Fruit fly (Drosophila melanogaster): Measurements from ENCODE around the gene Hsp27.

Hsp27 gene

dm6 chr3L:9429665-9430607 lies 46.1 kb downstream of the Hsp27 start, which contains the start of the genes RpS17 and MTF-1 (continued):
- TF ChIP-seq ci (GFP tag; IDR thresholded peaks at IDR 0.05) (peak; percentile 90), grau (tag; optimal IDR thresholded peaks at IDR 0.05) (peak; percentile 40), CG12219 (GFP tag; optimal IDR thresholded peaks at IDR 0.05) (peak; percentile 45), ac (GFP tag; optimal IDR thresholded peaks at IDR 0.05) (peak; percentile 40), Sry-δ (GFP tag; optimal IDR thresholded peaks at IDR 0.05) (peak; percentile 28), sens (GFP tag) (peak; percentile 88), slbo (GFP tag; IDR thresholded peaks at IDR 0.05) (peak; percentile 53), Dip3 (GFP tag; optimal IDR thresholded peaks at IDR 0.05) (peak; percentile 17), CG7786 (GFP tag; optimal IDR thresholded peaks at IDR 0.05) (no peak), CG15514 (GFP tag; optimal IDR thresholded peaks at IDR 0.05) (peak; percentile 30), sug (tag; optimal IDR thresholded peaks at IDR 0.05) (peak; percentile 19), crol (GFP tag; IDR thresholded peaks at IDR 0.05) (0 out of 2 replicates have a peak, but pooled peaks have one; percentile 15), nom (GFP tag; optimal IDR thresholded peaks at IDR 0.05) (peak; percentile 80), dmrt11E (tag; optimal IDR thresholded peaks at IDR 0.05) (peak; percentile 44), kah (GFP tag; optimal IDR thresholded peaks at IDR 0.05) (peak; percentile 57), en (GFP tag; optimal IDR thresholded peaks at IDR 0.05) (peak; percentile 5), run (tag; optimal IDR thresholded peaks at IDR 0.05) (peak; percentile 7), CG3163 (GFP tag; optimal IDR thresholded peaks at IDR 0.05) (peak; percentile 39), CG7987 (GFP tag; optimal IDR thresholded peaks at IDR 0.05) (peak; percentile 64), Mes4 (GFP tag; optimal IDR thresholded peaks at IDR 0.05) (peak; percentile 78), Hand (GFP tag; optimal IDR thresholded peaks at IDR 0.05) (peak; percentile 37), CG14050 (GFP tag; IDR thresholded peaks at IDR 0.05) (peak; percentile 42; the same call in 2 of the 3 replicates), sob (GFP tag; IDR thresholded peaks at IDR 0.05) (peak; percentile 55; the same call in 1 of the 2 replicates), row (GFP tag; IDR thresholded peaks at IDR 0.05) (peak; percentile 10; the same call in 1 of the 3 replicates), PHDP (tag; optimal IDR thresholded peaks at IDR 0.05) (peak; percentile 66), crc (GFP tag; optimal IDR thresholded peaks at IDR 0.05) (no peak), BtbVII (GFP tag; optimal IDR thresholded peaks at IDR 0.05) (peak; percentile 60), ara (GFP tag; IDR thresholded peaks at IDR 0.05) (no peak), Fer3 (tag; optimal IDR thresholded peaks at IDR 0.05) (peak; percentile 24), salm (tag; optimal IDR thresholded peaks at IDR 0.05) (peak; percentile 62), gcm (GFP tag; optimal IDR thresholded peaks at IDR 0.05) (peak; percentile 46), CG7372 (GFP tag; IDR thresholded peaks at IDR 0.05) (no peak; the same call in 1 of the 2 replicates), CG15269 (tag; optimal IDR thresholded peaks at IDR 0.05) (peak; percentile 57), CG34376 (GFP tag; optimal IDR thresholded peaks at IDR 0.05) (peak; percentile 91), CG2202 (tag; optimal IDR thresholded peaks at IDR 0.05) (peak; percentile 43), Dll (GFP tag; IDR thresholded peaks at IDR 0.05; ENCODE audit: partially characterized antibody) (peak; percentile 56; the same call in 1 of the 4 replicates), Tbp (GFP tag; optimal IDR thresholded peaks at IDR 0.05) (peak; percentile 50), Jarid2 (GFP tag; optimal IDR thresholded peaks at IDR 0.05) (peak; percentile 70), CG10565 (GFP tag; optimal IDR thresholded peaks at IDR 0.05) (no peak), ase (GFP tag; IDR thresholded peaks at IDR 0.05) (peak; percentile 51; the same call in 2 of the 3 replicates), so (GFP tag; IDR thresholded peaks at IDR 0.05) (0 out of 3 replicates have a peak, but pooled peaks have one; percentile 29), dpn (GFP tag; optimal IDR thresholded peaks at IDR 0.05) (peak in 1 of 2 experiments; percentile 11), CG15011 (GFP tag; optimal IDR thresholded peaks at IDR 0.05) (peak; percentile 41), CG3281 (GFP tag; optimal IDR thresholded peaks at IDR 0.05) (peak; percentile 67), CG17568 (GFP tag; optimal IDR thresholded peaks at IDR 0.05) (peak; percentile 78), unpg (GFP tag; optimal IDR thresholded peaks at IDR 0.05) (peak; percentile 60), da (GFP tag; optimal IDR thresholded peaks at IDR 0.05) (no peak), ssp (GFP tag; IDR thresholded peaks at IDR 0.05) (no peak)
